Fruit fly (Drosophila melanogaster) S2 (cell line): ENCODE results near the gene Exd2.
A peak's percentile ranks its signal among the peaks of the same experiment; 100 is the strongest.

ENCODE experiments used
- CG8478 ChIP-seq: fragments of >200 bp; optimal IDR thresholded peaks from 2 replicates; lab custom pipeline; 2018
- CTCF ChIP-seq, 2 experiments: fragments of >200 bp; optimal IDR thresholded peaks; 2 replicates each; lab custom pipeline; 2018

Exd2 gene

DNA sequence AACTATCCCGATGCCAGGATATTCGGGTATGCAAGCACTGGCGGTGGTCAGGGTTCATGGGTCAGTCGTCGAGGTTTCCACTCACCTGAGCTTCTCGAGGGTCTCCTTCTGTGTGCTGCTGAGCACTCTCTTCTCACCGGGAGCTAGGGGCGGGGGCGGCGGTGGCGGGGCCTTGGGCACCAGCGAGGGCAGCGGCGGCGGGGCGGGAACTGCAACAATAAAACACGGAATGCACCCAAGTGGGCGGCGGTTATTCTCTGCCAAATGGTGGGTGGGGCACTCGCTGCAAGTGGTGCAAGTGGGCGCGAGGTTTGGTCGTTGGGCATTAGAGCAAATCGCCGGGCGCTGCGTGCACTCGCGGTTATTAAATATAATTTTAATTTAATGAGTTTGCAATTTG is 5.5 kb upstream of the Exd2 start:
- TF ChIP-seq CTCF (optimal IDR thresholded peaks at IDR 0.05; lab: Kevin White, UChicago) = no peak
- TF ChIP-seq CG8478 (lab: Kevin White, UChicago) = no peak

DNA sequence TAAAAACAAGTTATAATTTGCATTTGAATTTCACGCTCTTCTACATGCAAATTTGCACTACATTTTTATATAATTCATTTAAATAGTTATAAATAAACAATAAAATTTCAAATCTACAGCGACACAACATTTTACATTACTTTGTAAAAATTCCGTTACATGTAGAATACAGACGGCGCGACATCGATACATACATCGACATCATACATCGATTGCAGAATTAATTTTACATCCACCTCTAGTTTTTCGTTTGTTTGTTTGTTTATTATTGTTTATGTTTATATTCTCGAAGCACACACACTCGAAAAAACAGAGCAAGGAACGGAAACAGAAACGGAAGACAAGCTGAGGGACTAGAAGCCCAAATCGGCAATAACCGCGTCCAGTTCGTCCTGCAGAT is 2.0 kb upstream of the Exd2 start, which contains the start of gene CG17230:
Gene CG17230 (plus strand): TSS at position 258 of the 400 bp plus-strand sequence.
- TF ChIP-seq CTCF (optimal IDR thresholded peaks at IDR 0.05; lab: Kevin White, UChicago) (peak in 1 of 2 experiments; percentile 31), CG8478 (lab: Kevin White, UChicago) (no peak)

DNA sequence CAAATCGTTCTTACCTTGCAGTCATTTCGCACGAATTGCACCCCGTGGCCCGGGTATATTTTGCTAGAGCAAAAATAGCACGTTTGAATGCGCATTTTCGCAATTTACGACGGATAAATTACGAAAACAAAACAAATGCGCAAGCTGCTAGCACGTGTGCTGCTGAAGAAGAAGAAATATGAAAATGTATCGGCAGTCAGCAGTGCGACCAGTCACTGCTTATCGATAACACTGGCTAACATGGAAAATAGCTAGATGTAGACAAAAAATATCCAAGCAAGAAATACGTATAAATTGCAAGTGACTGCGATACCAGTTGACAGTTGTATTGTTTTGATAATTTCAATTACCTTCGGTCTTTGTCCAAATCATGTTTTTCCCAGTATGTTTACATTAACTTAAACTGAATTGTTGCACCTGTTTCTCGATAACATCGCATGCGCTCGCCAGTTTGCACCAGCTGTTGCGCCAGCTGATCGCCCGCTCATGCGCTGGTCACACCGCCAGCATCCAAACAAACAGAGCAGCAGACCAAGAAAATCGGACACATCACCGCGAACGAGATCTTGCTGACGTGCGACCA is 4.0 kb downstream of the Exd2 start, which contains the start of the genes RpL24-like and CG5276:
Gene RpL24-like (minus strand): TSS at position 188 of the 583 bp plus-strand sequence.
Gene CG5276 (plus strand): TSS at position 344 of the 583 bp plus-strand sequence.
- TF ChIP-seq CTCF (optimal IDR thresholded peaks at IDR 0.05; lab: Kevin White, UChicago) (peak in 1 of 2 experiments; percentile 49), CG8478 (lab: Kevin White, UChicago) (no peak)

DNA sequence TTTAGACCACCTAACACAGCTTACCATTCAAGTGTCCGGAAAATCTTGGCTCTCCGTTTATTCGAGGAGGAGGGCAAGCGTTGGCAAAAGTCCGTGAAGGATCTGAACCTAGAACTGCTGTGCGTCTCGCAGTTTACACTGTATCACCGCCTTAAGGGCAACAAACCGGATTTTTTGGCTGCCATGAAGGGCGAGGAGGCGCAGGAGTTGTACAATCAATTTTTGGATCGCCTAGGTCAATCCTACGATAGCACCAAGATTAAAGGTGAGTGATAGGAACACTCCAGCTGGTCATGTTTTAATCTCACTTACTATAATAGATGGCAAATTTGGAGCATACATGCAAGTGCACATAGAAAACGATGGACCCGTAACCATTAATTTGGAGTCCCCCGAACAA is 5.2 kb downstream of the Exd2 start:
- no peak for TF ChIP-seq CTCF (optimal IDR thresholded peaks at IDR 0.05; lab: Kevin White, UChicago)
- no peak for TF ChIP-seq CG8478 (lab: Kevin White, UChicago)

DNA sequence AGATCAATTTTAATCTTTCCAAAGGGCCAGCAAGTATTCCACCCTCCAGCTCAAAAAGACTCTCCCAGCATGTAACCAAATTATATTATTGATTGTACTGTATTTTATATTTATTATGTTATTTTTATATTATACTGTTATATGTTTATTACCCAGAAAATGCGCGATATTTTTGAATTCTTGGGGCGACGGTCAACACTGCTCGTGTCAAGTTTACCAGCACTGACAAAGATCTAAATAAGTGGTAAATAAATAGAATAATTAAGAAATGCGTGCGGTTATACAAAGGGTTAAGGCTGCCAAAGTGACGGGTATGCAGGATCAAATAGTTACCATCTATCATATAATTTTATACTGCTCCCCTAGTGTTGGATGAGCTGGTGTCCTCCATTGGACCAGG is 5.7 kb downstream of the Exd2 start, which contains the start of gene Dtd:
Gene Dtd (plus strand): TSS at position 248 of the 400 bp plus-strand sequence.
- no peak for TF ChIP-seq CG8478 (lab: Kevin White, UChicago)
- no peak for TF ChIP-seq CTCF (optimal IDR thresholded peaks at IDR 0.05; lab: Kevin White, UChicago)

dm6 chr3R:11421643-11422122 is 13.8 kb downstream of the Exd2 start, which contains the start of the genes ninaG and Sptz:
ninaG (minus strand) TSS chr3R:11421693.
Sptz (plus strand) TSS chr3R:11422092.
- no peak for TF ChIP-seq CTCF (optimal IDR thresholded peaks at IDR 0.05; lab: Kevin White, UChicago)
- TF ChIP-seq CG8478 (lab: Kevin White, UChicago) = no peak

dm6 chr3R:11418568-11418967 is 16.9 kb downstream of the Exd2 start, which contains the start of the genes bumpel and CG45676:
bumpel (minus strand) TSS chr3R:11418668.
CG45676 (plus strand) TSS chr3R:11418885.
- no peak for TF ChIP-seq CTCF (optimal IDR thresholded peaks at IDR 0.05; lab: Kevin White, UChicago)
- TF ChIP-seq CG8478 (lab: Kevin White, UChicago) = no peak

DNA sequence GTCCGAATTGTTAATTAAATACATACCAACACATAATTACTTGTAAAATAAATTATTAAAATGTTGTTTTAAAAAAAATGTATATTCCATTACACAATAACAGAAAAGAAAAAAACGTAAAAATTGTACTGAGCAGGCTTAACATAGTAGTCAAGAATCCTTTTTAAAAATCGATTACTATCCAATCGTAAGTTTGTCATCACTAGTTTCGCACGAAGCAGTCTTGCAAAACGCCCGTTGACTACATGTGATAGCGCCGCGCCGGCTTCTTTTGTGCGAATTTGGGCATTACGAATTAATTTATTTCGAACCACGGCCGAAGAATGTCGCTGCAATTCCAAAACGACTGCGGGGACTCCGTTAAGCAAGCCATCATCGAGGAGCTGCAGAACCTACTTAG is 23.1 kb downstream of the Exd2 start, which contains the start of gene Ipo9:
Gene Ipo9 (plus strand): TSS at position 152 of the 400 bp plus-strand sequence.
- TF ChIP-seq CG8478 (lab: Kevin White, UChicago) (no peak), CTCF (optimal IDR thresholded peaks at IDR 0.05; lab: Kevin White, UChicago) (no peak)

DNA sequence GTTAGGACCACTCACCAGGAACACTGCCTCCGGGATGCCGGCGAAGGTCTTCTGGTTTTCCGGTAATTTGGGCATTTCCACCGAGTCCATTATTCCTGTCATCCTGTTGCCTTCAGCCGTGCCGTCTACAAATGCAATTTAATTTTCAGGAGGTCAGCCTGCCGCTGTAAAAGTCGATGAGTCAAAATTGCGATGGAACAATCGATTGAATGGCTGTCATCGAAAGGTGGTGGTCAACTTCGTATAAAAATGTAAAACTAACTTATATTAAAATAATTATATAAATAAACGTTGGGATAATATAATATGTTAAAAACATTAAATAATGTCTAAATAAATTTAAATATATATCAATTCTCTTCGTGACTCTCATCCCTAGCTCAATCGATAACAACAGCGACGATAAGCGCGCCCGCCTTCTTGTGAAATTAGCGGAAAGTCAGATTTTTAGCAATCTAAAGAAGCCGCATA is 25.8 kb downstream of the Exd2 start, which contains the start of the genes mgr and Irbp:
Gene mgr (minus strand): TSS at position 209 of the 471 bp plus-strand sequence.
Gene Irbp (plus strand): TSS at position 381 of the 471 bp plus-strand sequence.
- TF ChIP-seq CTCF (optimal IDR thresholded peaks at IDR 0.05; lab: Kevin White, UChicago) (no peak), CG8478 (lab: Kevin White, UChicago) (no peak)

dm6 chr3R:11407733-11408134 is 27.8 kb downstream of the Exd2 start, which contains the start of gene mRpL40:
mRpL40 (plus strand) TSS chr3R:11407918.
- TF ChIP-seq CTCF (optimal IDR thresholded peaks at IDR 0.05; lab: Kevin White, UChicago) (peak in 1 of 2 experiments; percentile 50), CG8478 (lab: Kevin White, UChicago) (no peak)

DNA sequence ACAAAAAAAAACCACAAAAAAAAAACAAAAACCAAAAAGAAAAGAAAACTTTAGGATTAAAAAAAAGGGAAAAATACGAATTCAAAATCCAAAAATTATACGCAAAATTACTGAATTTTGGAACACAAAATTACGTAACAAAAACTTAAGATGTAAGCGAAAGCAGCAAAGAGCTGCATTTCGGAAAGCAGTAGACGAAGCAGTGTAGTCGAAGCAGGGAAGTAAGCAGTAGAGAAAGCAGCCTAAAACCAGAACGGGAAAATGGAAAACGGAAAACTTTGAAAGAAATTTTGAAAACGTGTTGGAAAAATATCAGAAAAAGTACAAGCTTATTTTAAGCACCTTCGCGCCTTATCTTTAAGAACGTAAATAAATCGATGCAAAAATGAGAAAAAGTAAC is 32.6 kb downstream of the Exd2 start:
- TF ChIP-seq CG8478 (lab: Kevin White, UChicago) (no peak), CTCF (optimal IDR thresholded peaks at IDR 0.05; lab: Kevin White, UChicago) (peak in 1 of 2 experiments; percentile 26)

DNA sequence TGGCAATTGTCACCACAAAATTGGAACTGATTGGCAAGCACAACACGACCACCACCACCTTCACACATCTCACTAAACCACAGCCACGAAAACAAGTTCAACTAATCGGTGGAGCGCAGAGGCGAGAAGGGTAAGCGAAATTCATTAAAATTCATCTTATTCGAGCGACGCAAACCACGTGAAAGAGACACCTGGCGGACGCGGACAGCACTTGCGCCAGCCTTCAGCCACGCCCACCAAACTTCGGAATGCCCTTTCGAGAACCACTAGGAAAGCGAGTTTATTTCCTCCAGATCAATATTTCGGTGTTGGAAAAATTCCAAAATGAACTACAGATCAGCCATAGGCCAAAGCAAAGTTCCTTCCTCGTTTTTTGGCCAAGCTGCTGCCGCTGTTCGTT is 40.0 kb downstream of the Exd2 start:
- TF ChIP-seq CTCF (optimal IDR thresholded peaks at IDR 0.05; lab: Kevin White, UChicago) = peak; percentile 65 to 74
- no peak for TF ChIP-seq CG8478 (lab: Kevin White, UChicago)

- TF ChIP-seq CTCF (optimal IDR thresholded peaks at IDR 0.05; lab: Kevin White, UChicago) = peak; percentile 83 to 86
- TF ChIP-seq CG8478 (lab: Kevin White, UChicago) = no peak
Observed at dm6 chr3R:11393896-11394295, 41.6 kb downstream of the Exd2 start.

DNA sequence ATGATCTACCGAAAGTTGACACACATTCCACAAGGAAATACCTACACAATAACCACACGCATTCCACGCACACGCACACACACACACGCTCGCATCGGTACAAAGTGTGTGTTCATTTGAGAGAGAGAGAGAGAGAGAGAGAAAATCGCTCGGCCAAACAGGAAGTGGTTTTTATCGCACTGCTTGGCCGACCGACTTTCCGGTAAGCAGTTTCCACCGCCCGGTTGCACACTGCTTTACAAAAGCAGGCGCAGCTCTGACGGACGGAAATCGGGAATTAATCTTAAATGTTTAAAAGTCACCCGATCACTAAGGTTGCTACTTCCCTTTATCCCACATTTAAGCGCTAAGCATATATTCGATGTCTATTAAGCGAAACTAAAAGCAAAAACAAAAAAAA is 42.7 kb downstream of the Exd2 start:
- TF ChIP-seq CTCF (optimal IDR thresholded peaks at IDR 0.05; lab: Kevin White, UChicago) = peak; percentile 52 to 54
- no peak for TF ChIP-seq CG8478 (lab: Kevin White, UChicago)
